Fruit fly (Drosophila melanogaster) whole organism, pupa: ENCODE measurements around the gene CG12483.
A peak's percentile ranks its signal among the peaks of the same experiment; 100 is the strongest.

Experiments used
- CG10348 ChIP-seq: fragments of 200-800 bp; sonication (Bioruptor generic); IDR thresholded peaks from 2 replicates; pipeline ENCODE4 v1.3.6; 2022; ENCODE audit warnings: missing biosample characterization, missing genetic modification characterization
- CG12605 ChIP-seq: fragments of 200-800 bp; sonication (Bioruptor generic); IDR thresholded peaks from 2 replicates; pipeline ENCODE4 v1.3.6; 2022; ENCODE audit warnings: missing biosample characterization, missing genetic modification characterization
- CG13204 ChIP-seq: fragments of 200-800 bp; sonication (Bioruptor generic); optimal IDR thresholded peaks from 2 replicates; lab custom pipeline; 2018; ENCODE audit warnings: missing biosample characterization, mild to moderate bottlenecking, missing genetic modification characterization, moderate library complexity
- CG14655 ChIP-seq: fragments of 200-800 bp; sonication (Bioruptor generic); optimal IDR thresholded peaks from 3 replicates; lab custom pipeline; 2017; ENCODE audit warnings: mild to moderate bottlenecking, missing biosample characterization, missing genetic modification reagents, missing genetic modification characterization
- CG15710 ChIP-seq: fragments of 200-800 bp; sonication (Bioruptor generic); optimal IDR thresholded peaks from 2 replicates; lab custom pipeline; 2018; ENCODE audit warnings: missing biosample characterization, mild to moderate bottlenecking, missing genetic modification characterization, moderate library complexity
- CG17806 ChIP-seq: fragments of 200-800 bp; sonication (Bioruptor generic); optimal IDR thresholded peaks from 2 replicates; lab custom pipeline; 2018; ENCODE audit warnings: missing biosample characterization, mild to moderate bottlenecking, missing genetic modification characterization, moderate library complexity
- CG32121 ChIP-seq: fragments of 200-800 bp; sonication (Bioruptor generic); IDR thresholded peaks from 2 replicates; pipeline ENCODE4 v1.3.6; 2022; ENCODE audit warnings: missing biosample characterization, missing genetic modification characterization
- CG34367 ChIP-seq: fragments of 200-800 bp; sonication (Bioruptor generic); optimal IDR thresholded peaks from 2 replicates; lab custom pipeline; 2018; ENCODE audit warnings: missing biosample characterization, mild to moderate bottlenecking, missing genetic modification characterization
- CG4496 ChIP-seq: fragments of 200-800 bp; sonication (Bioruptor generic); IDR thresholded peaks from 3 replicates; pipeline ENCODE4 v1.3.6; 2022; ENCODE audit warnings: missing biosample characterization, missing genetic modification characterization
- CG8159 ChIP-seq: fragments of 200-800 bp; sonication (Bioruptor generic); optimal IDR thresholded peaks from 3 replicates; lab custom pipeline; 2018; ENCODE audit warnings: missing biosample characterization, mild to moderate bottlenecking, missing genetic modification characterization, moderate library complexity
- CG8301 ChIP-seq: fragments of 200-800 bp; sonication (Bioruptor generic); optimal IDR thresholded peaks from 2 replicates; lab custom pipeline; 2018; ENCODE audit warnings: missing biosample characterization, mild to moderate bottlenecking, missing genetic modification characterization
- CG9948 ChIP-seq: fragments of 200-800 bp; sonication (Bioruptor generic); optimal IDR thresholded peaks from 2 replicates; lab custom pipeline; 2018; ENCODE audit warnings: missing biosample characterization, mild to moderate bottlenecking, missing genetic modification characterization, moderate library complexity
- D1 ChIP-seq: fragments of 200-800 bp; sonication (Bioruptor generic); optimal IDR thresholded peaks from 2 replicates; lab custom pipeline; 2018; ENCODE audit warnings: missing biosample characterization, mild to moderate bottlenecking, missing genetic modification characterization, moderate library complexity
- EcR ChIP-seq: fragments of 200-800 bp; sonication (Bioruptor generic); optimal IDR thresholded peaks from 3 replicates; lab custom pipeline; 2019; ENCODE audit warnings: missing biosample characterization, missing genetic modification characterization, mild to moderate bottlenecking, moderate library complexity, missing genetic modification reagents
- Ets98B ChIP-seq: fragments of 200-800 bp; sonication (Bioruptor generic); IDR thresholded peaks from 2 replicates; pipeline ENCODE4 v1.3.6; 2022; ENCODE audit warnings: missing biosample characterization, missing genetic modification characterization
- Pif1A ChIP-seq: fragments of 200-800 bp; sonication (Bioruptor generic); optimal IDR thresholded peaks from 3 replicates; lab custom pipeline; 2016; ENCODE audit warnings: missing biosample characterization, missing genetic modification characterization
- Pif1B ChIP-seq: fragments of 200-800 bp; sonication (Bioruptor generic); optimal IDR thresholded peaks from 3 replicates; lab custom pipeline; 2016; ENCODE audit warnings: missing biosample characterization, missing genetic modification characterization
- Snoo ChIP-seq: fragments of 200-800 bp; sonication (Bioruptor generic); optimal IDR thresholded peaks from 3 replicates; lab custom pipeline; 2017; ENCODE audit warnings: missing biosample characterization, mild to moderate bottlenecking, missing genetic modification characterization, inconsistent platforms
- fd96Ca ChIP-seq: fragments of 200-800 bp; sonication (Bioruptor generic); IDR thresholded peaks from 3 replicates; pipeline ENCODE4 v1.3.6; 2022; ENCODE audit warnings: missing biosample characterization, missing genetic modification characterization
- gl ChIP-seq: fragments of 200-800 bp; sonication (Bioruptor generic); optimal IDR thresholded peaks from 2 replicates; lab custom pipeline; 2018; ENCODE audit warnings: missing biosample characterization, mild to moderate bottlenecking, missing genetic modification characterization
- rn ChIP-seq: fragments of 200-800 bp; sonication (Bioruptor generic); IDR thresholded peaks from 2 replicates; pipeline ENCODE4 v1.3.6; 2022; ENCODE audit warnings: missing biosample characterization, missing genetic modification characterization

The CG12483 gene

DNA sequence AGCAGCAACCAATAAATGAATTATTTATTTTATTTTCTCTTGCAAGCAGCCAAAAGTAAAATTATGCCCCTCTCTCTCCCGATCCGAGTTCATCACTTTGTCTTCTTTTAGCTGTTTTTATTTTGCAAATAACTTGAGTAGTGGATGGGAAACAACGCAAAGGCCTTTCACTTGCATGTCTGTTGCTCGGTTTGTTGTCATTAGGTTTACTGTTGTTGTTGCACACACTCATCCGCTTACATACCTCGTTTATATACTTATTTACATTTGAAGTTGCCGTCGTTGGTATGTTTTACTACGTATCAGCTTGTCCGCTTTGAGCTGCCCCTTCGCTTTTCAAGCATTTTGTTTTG lies 32.6 kb upstream of the CG12483 start:
- TF ChIP-seq CG12605 (GFP tag; lab: Robert Waterston, UW), result no peak
- TF ChIP-seq, all 21 proteins: peak for 0

- TF ChIP-seq CG34367 (tag; lab: Kevin White, UChicago), result no peak
- TF ChIP-seq EcR, result peak; percentile 81
- peak; percentile 20; the same call in 1 of the 2 replicates for TF ChIP-seq Ets98B (GFP tag; lab: Robert Waterston, UW)
- TF ChIP-seq Snoo, result peak; percentile 10
- TF ChIP-seq CG32121, result peak; percentile 32; the same call in 1 of the 2 replicates
- TF ChIP-seq CG13204, result peak; percentile 22
- peak; percentile 52; the same call in 2 of the 3 replicates for TF ChIP-seq CG4496 (GFP tag; lab: Robert Waterston, UW)
- no peak for TF ChIP-seq rn (GFP tag; lab: Robert Waterston, UW)
- peak; percentile 55; the same call in 1 of the 2 replicates for TF ChIP-seq CG12605 (GFP tag; lab: Robert Waterston, UW)
- TF ChIP-seq CG9948, result no peak
- TF ChIP-seq Pif1B (GFP tag; lab: Kevin White, UChicago), result peak; percentile 25
- peak; percentile 59 for TF ChIP-seq fd96Ca (GFP tag; lab: Robert Waterston, UW)
- TF ChIP-seq gl, result peak; percentile 34
These were observed 31.2 kb upstream of the CG12483 start, which contains the start of gene Pdk1 for dm6 chr3L:129311-129816. Gene Pdk1 (plus strand): TSS chr3L:129450.

DNA sequence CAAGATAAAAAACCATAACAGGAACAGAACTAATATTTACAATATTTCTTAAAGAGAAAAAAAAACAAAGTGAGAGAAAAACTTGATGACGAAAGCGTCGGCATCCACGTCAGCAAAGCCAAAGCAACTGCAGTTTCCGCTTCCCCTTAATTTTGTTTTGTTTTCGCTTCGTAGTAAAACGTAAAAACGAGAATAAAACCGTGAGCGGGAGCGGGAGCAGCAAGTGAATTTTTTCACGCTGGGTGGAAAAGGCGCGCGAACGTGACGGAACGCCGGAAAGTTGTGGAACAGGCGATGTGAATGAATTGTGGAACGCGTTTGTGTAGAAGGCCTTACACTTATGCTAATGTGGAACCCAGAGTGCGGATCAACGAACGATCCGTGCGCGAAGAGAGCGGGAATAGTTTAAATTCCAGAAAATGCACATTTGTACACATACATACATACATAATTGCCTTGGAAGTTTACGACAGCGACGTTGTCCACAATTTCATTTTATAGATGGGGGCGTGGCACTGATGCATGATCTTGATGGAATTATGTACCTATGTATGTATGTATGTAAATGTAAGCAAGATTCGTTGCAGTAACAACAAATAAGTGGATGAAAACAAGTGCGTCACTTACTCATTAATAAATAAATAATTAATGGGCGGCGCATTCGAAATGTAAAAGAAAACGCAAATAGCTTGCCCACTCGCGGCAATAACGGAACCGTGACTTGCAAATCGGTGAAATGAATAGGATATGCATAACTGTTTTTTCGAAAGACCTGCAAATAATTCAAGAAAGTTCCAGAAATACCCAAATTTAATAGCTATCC lies 30.3 kb upstream of the CG12483 start:
- TF ChIP-seq CG15710 (tag; lab: Kevin White, UChicago), result no peak
- peak; percentile 96 for TF ChIP-seq EcR
- TF ChIP-seq CG8159 (tag; lab: Kevin White, UChicago), result no peak
- no peak for TF ChIP-seq CG8301
- TF ChIP-seq CG34367 (tag; lab: Kevin White, UChicago), result no peak
- no peak; the same call in 2 of the 3 replicates for TF ChIP-seq fd96Ca (GFP tag; lab: Robert Waterston, UW)
- TF ChIP-seq gl, result no peak
- TF ChIP-seq CG10348, result no peak
- TF ChIP-seq Ets98B (GFP tag; lab: Robert Waterston, UW), result peak; percentile 29; the same call in 1 of the 2 replicates
- peak; percentile 75 for TF ChIP-seq CG4496 (GFP tag; lab: Robert Waterston, UW)
- no peak for TF ChIP-seq Snoo
- peak; percentile 41; the same call in 1 of the 2 replicates for TF ChIP-seq CG12605 (GFP tag; lab: Robert Waterston, UW)
- peak; percentile 29 for TF ChIP-seq Pif1B (GFP tag; lab: Kevin White, UChicago)
- TF ChIP-seq CG14655, result no peak
- TF ChIP-seq D1, result peak; percentile 33
- TF ChIP-seq CG13204, result peak; percentile 74
- TF ChIP-seq rn (GFP tag; lab: Robert Waterston, UW), result no peak
- TF ChIP-seq Pif1A (GFP tag; lab: Kevin White, UChicago), result no peak
- TF ChIP-seq CG17806 (tag; lab: Kevin White, UChicago), result no peak
- TF ChIP-seq CG9948, result no peak
- TF ChIP-seq CG32121, result 0 out of 2 replicates have a peak, but pooled peaks have one; percentile 32

DNA sequence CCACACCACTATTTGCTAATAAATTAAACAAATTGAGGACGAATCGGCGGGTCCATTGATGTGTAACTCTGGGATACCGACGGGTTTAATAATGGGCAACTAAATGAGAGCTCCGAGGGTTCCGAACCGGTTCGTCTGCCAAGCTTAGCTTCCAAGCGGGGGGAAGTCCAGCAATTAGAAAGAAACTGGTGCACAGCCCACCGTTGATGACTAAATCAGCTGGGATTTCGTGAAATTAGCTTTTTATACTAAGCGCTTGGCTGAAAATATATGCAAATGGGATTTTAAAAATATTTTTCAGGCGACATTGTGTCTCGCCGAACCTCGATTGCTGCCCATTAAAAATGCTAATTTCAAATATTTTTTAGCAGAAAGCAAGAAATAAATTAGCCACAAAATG lies 29.3 kb upstream of the CG12483 start:
- TF ChIP-seq CG34367 (tag; lab: Kevin White, UChicago) (no peak), rn (GFP tag; lab: Robert Waterston, UW) (no peak), CG15710 (tag; lab: Kevin White, UChicago) (no peak), CG13204 (no peak), CG9948 (no peak), Ets98B (GFP tag; lab: Robert Waterston, UW) (no peak), EcR (no peak), CG12605 (GFP tag; lab: Robert Waterston, UW) (no peak), Snoo (no peak), CG4496 (GFP tag; lab: Robert Waterston, UW) (no peak), CG14655 (no peak), Pif1A (GFP tag; lab: Kevin White, UChicago) (no peak), CG17806 (tag; lab: Kevin White, UChicago) (no peak), Pif1B (GFP tag; lab: Kevin White, UChicago) (no peak)

- TF ChIP-seq EcR (peak; percentile 21), CG34367 (tag; lab: Kevin White, UChicago) (no peak), fd96Ca (GFP tag; lab: Robert Waterston, UW) (0 out of 3 replicates have a peak, but pooled peaks have one; percentile 10), CG10348 (no peak)
These were observed 25.8 kb upstream of the CG12483 start for dm6 chr3L:123784-124479.

dm6 chr3L:119390-119789 lies 21.2 kb upstream of the CG12483 start:
- no peak for TF ChIP-seq CG17806 (tag; lab: Kevin White, UChicago)
- TF ChIP-seq CG4496 (GFP tag; lab: Robert Waterston, UW), result 0 out of 3 replicates have a peak, but pooled peaks have one; percentile 29
- TF ChIP-seq Pif1A (GFP tag; lab: Kevin White, UChicago), result no peak
- TF ChIP-seq, all 21 proteins: peak for 1
